Worm (Caenorhabditis elegans): ENCODE results near the gene Y47D3A.34.

Y47D3A.34 gene

ce11 chrIII:11251718-11252441, 17.2 kb upstream of the Y47D3A.34 start, which contains the start of gene Y47D3A.32:
Gene Y47D3A.32 (plus strand): TSS chrIII:11252391.
- no peak for TF ChIP-seq mep-1 (tag; optimal IDR thresholded peaks at IDR 0.05)
- no peak for TF ChIP-seq elt-3 (tag; optimal IDR thresholded peaks at IDR 0.05)
- TF ChIP-seq ceh-39 (tag; optimal IDR thresholded peaks at IDR 0.05) = no peak
- no peak for TF ChIP-seq blmp-1 (tag; optimal IDR thresholded peaks at IDR 0.05)
- no peak for TF ChIP-seq nhr-12 (tag; optimal IDR thresholded peaks at IDR 0.05)
- TF ChIP-seq bed-3 (GFP tag; optimal IDR thresholded peaks at IDR 0.05) = no peak
- no peak for TF ChIP-seq ceh-83 (GFP tag; optimal IDR thresholded peaks at IDR 0.05)
- TF ChIP-seq nhr-76 (tag; optimal IDR thresholded peaks at IDR 0.05) = no peak
- TF ChIP-seq nhr-28 (tag; optimal IDR thresholded peaks at IDR 0.05) = no peak
- TF ChIP-seq ces-1 (GFP tag; optimal IDR thresholded peaks at IDR 0.05) = no peak
- TF ChIP-seq M03D4.4 (tag; optimal IDR thresholded peaks at IDR 0.05) = no peak
- no peak for TF ChIP-seq lin-13 (tag; optimal IDR thresholded peaks at IDR 0.05)
- TF ChIP-seq hlh-1 (tag; optimal IDR thresholded peaks at IDR 0.05) = no peak
- no peak for TF ChIP-seq nhr-2 (tag; optimal IDR thresholded peaks at IDR 0.05)
- no peak for TF ChIP-seq ztf-11 (tag; optimal IDR thresholded peaks at IDR 0.05)
- no peak for TF ChIP-seq ceh-43 (GFP tag; optimal IDR thresholded peaks at IDR 0.05)
- TF ChIP-seq mls-2 (tag; optimal IDR thresholded peaks at IDR 0.05) = no peak
- TF ChIP-seq zip-8 (tag; optimal IDR thresholded peaks at IDR 0.05) = no peak
- TF ChIP-seq lsy-2 (tag; optimal IDR thresholded peaks at IDR 0.05) = no peak
- TF ChIP-seq sem-2 (GFP tag; optimal IDR thresholded peaks at IDR 0.05) = no peak

- TF ChIP-seq cnd-1 (tag; optimal IDR thresholded peaks at IDR 0.05) (no peak), mab-5 (tag; optimal IDR thresholded peaks at IDR 0.05) (no peak), M03D4.4 (tag; optimal IDR thresholded peaks at IDR 0.05) (no peak), unc-120 (tag; optimal IDR thresholded peaks at IDR 0.05; ENCODE audit: poor library complexity, severe bottlenecking) (no peak), ceh-43 (GFP tag; optimal IDR thresholded peaks at IDR 0.05) (no peak)
Observed at ce11 chrIII:11248897-11249296, 14.2 kb upstream of the Y47D3A.34 start.

- TF ChIP-seq zip-8 (tag; optimal IDR thresholded peaks at IDR 0.05) (no peak), lin-32 (GFP tag; optimal IDR thresholded peaks at IDR 0.05) (no peak), mep-1 (tag; optimal IDR thresholded peaks at IDR 0.05) (no peak), pha-4 (tag; optimal IDR thresholded peaks at IDR 0.05) (no peak), blmp-1 (tag; optimal IDR thresholded peaks at IDR 0.05) (no peak), ceh-39 (tag; optimal IDR thresholded peaks at IDR 0.05) (no peak), unc-120 (tag; optimal IDR thresholded peaks at IDR 0.05; ENCODE audit: poor library complexity, severe bottlenecking) (no peak), unc-39 (tag; optimal IDR thresholded peaks at IDR 0.05) (no peak), unc-62 (GFP tag; optimal IDR thresholded peaks at IDR 0.05) (no peak), elt-1 (tag; optimal IDR thresholded peaks at IDR 0.05; ENCODE audit: borderline replicate concordance, insufficient read depth) (no peak), flh-1 (GFP tag; optimal IDR thresholded peaks at IDR 0.05) (no peak), snpc-4 (tag; optimal IDR thresholded peaks at IDR 0.05) (no peak)
Observed at ce11 chrIII:11246588-11246987, 11.9 kb upstream of the Y47D3A.34 start.

ce11 chrIII:11244820-11245219, 10.2 kb upstream of the Y47D3A.34 start, which contains the start of gene rsks-1:
Gene rsks-1 (plus strand): TSS chrIII:11245120.
- TF ChIP-seq lsy-2 (tag; optimal IDR thresholded peaks at IDR 0.05) (no peak), snpc-4 (tag; optimal IDR thresholded peaks at IDR 0.05) (no peak), ztf-11 (tag; optimal IDR thresholded peaks at IDR 0.05) (no peak), bed-3 (GFP tag; optimal IDR thresholded peaks at IDR 0.05) (no peak), blmp-1 (tag; optimal IDR thresholded peaks at IDR 0.05) (no peak), drap-1 (GFP tag; optimal IDR thresholded peaks at IDR 0.05) (no peak), unc-39 (tag; optimal IDR thresholded peaks at IDR 0.05) (no peak), flh-1 (GFP tag; optimal IDR thresholded peaks at IDR 0.05) (no peak), lin-32 (GFP tag; optimal IDR thresholded peaks at IDR 0.05) (no peak), elt-1 (tag; optimal IDR thresholded peaks at IDR 0.05; ENCODE audit: borderline replicate concordance, insufficient read depth) (no peak), ceh-83 (GFP tag; optimal IDR thresholded peaks at IDR 0.05) (no peak), pha-4 (tag; optimal IDR thresholded peaks at IDR 0.05) (no peak), tbx-8 (GFP tag; optimal IDR thresholded peaks at IDR 0.05) (no peak), lin-13 (tag; optimal IDR thresholded peaks at IDR 0.05) (no peak), M03D4.4 (tag; optimal IDR thresholded peaks at IDR 0.05) (no peak), ceh-43 (GFP tag; optimal IDR thresholded peaks at IDR 0.05) (no peak), sptf-1 (tag; optimal IDR thresholded peaks at IDR 0.05) (no peak), zip-8 (tag; optimal IDR thresholded peaks at IDR 0.05) (no peak), ham-2 (GFP tag; optimal IDR thresholded peaks at IDR 0.05) (no peak), unc-62 (GFP tag; optimal IDR thresholded peaks at IDR 0.05) (no peak)
